Fruit fly (Drosophila melanogaster): ENCODE measurements around the gene CG9662.

Gene CG9662

DNA sequence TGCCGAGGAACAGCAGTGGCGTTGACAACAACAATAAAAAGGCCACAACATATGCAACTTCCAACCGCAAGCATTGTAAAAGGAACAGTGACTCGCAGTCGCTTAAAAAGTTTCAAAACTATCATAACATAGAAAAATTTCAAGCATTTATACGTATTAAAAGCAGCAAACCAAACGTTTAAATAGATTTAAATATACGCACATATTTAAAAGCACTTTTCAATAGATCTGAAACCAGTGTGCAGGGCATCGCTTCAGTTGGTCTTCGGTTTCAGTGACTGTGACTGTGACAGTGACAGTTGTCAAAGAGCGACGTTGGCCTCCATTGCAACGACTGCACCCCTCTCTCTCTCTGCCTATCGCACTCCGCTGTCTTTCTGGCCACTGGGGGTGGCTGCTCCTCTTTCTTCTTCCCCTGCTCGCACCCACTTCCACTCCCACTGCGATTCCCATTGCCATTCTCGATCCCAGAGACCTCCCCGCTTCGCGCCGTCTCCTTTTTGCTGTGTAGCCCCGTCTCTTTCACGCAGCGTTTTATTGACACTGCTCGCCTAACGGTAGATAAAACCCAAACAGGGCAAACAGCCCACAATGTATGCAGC lies 28.3 kb downstream of the CG9662 start:
- TF ChIP-seq toe (GFP tag; optimal IDR thresholded peaks at IDR 0.05) (peak; percentile 29), cic (GFP tag; optimal IDR thresholded peaks at IDR 0.05) (no peak), CG7045 (GFP tag; optimal IDR thresholded peaks at IDR 0.05) (peak; percentile 41), CG12768 (GFP tag; optimal IDR thresholded peaks at IDR 0.05) (peak; percentile 65), CG11617 (GFP tag; optimal IDR thresholded peaks at IDR 0.05) (peak; percentile 45), kay (GFP tag; ENCODE audit: borderline replicate concordance) (peak; percentile 72), ovo (GFP tag; optimal IDR thresholded peaks at IDR 0.05) (peak; percentile 72), pad (GFP tag; optimal IDR thresholded peaks at IDR 0.05) (peak; percentile 11), tj (GFP tag; optimal IDR thresholded peaks at IDR 0.05) (peak; percentile 58), Clk (GFP tag; optimal IDR thresholded peaks at IDR 0.05) (no peak), CG7101 (tag; optimal IDR thresholded peaks at IDR 0.05) (peak; percentile 77), Mnt (GFP tag; optimal IDR thresholded peaks at IDR 0.05) (peak; percentile 13), bab1 (GFP tag; optimal IDR thresholded peaks at IDR 0.05) (no peak), Hr96 (GFP tag; optimal IDR thresholded peaks at IDR 0.05) (peak; percentile 12), CG33017 (tag; optimal IDR thresholded peaks at IDR 0.05) (peak; percentile 80), CG5204 (GFP tag; optimal IDR thresholded peaks at IDR 0.05) (peak; percentile 76), Crg-1 (GFP tag; optimal IDR thresholded peaks at IDR 0.05) (no peak), CG1620 (GFP tag; optimal IDR thresholded peaks at IDR 0.05) (no peak), cnc (optimal IDR thresholded peaks at IDR 0.05) (no peak), CG14711 (tag; optimal IDR thresholded peaks at IDR 0.05) (peak; percentile 64)

DNA sequence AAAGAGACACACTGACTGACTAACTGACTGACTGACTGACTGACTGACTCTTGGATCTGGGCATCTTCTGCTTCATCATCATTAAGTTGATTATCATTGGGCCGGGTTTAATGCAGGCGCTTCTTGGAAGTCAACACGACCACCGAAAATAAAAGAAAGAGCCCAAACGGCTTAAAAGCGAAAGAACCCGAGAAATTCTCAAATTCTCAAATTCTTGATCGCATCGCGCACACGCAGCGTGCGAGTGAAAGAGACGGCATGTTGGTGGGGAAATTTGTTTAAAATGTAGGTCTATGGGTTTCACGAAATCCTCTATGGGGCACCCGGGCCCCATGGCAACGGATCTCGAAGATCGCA lies 30.1 kb downstream of the CG9662 start:
- TF ChIP-seq cic (GFP tag; optimal IDR thresholded peaks at IDR 0.05) (no peak), CG14711 (tag; optimal IDR thresholded peaks at IDR 0.05) (no peak), Mnt (GFP tag; optimal IDR thresholded peaks at IDR 0.05) (no peak), CG7045 (GFP tag; optimal IDR thresholded peaks at IDR 0.05) (no peak), tj (GFP tag; optimal IDR thresholded peaks at IDR 0.05) (no peak), ovo (GFP tag; optimal IDR thresholded peaks at IDR 0.05) (no peak), bab1 (GFP tag; optimal IDR thresholded peaks at IDR 0.05) (no peak), kay (GFP tag; ENCODE audit: borderline replicate concordance) (no peak), cnc (optimal IDR thresholded peaks at IDR 0.05) (no peak), Clk (GFP tag; optimal IDR thresholded peaks at IDR 0.05) (no peak), CG7101 (tag; optimal IDR thresholded peaks at IDR 0.05) (no peak)

DNA sequence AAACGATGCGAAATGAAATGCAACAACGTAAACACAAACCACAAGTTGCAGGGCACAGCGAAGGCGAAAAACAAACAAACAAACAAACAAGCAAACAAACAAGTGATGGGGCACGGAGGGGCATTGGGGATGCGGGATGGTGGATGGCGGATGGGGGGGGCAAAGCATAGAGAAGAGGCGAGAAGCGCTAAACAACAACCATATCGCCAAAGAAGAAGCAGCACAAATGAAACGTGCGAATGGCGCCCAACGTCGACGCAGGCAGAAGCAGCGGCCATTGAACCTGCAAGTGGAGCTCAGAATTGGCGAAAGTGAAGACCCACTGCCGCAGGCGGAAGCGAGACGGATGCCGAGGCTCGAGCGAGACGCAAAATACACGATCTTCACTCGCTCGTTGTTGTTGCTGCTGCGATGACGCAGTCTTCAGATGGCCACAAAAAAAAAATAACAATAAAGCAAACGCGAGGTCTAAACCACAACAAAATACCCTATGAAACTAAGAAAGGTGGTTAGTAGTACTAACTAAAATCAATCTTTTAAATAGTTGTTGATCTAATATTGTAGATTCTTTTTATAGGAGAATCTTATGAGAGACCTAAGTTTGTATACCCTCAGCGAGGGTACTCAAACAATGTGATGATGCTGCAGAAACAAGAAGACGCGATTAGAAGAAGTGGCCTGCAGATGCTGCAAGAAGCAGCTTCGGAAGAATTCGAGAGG lies 30.6 kb downstream of the CG9662 start:
- no peak for TF ChIP-seq bab1 (GFP tag; optimal IDR thresholded peaks at IDR 0.05)
- peak; percentile 66 for TF ChIP-seq tj (GFP tag; optimal IDR thresholded peaks at IDR 0.05)

DNA sequence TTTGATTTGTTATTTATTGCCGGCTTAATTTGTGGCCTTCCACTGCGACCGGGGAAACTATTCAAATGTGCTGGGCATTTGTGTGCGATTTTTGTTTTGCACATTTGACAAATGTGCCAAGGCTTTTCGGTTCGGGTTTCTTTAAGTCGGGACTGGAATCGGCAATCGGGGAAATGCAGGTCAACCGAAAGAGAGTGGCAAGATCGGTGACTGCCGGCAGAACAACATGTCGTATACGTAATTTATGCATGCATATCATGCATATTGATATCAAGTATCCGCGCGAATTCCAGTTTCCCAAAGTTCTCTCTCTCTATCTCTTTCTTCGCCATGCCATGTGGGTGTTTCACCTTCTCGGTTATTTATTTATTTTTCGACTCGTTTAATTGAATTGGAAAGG lies 34.2 kb downstream of the CG9662 start:
- TF ChIP-seq CG1620 (GFP tag; optimal IDR thresholded peaks at IDR 0.05) (no peak), Mnt (GFP tag; optimal IDR thresholded peaks at IDR 0.05) (no peak), CG7101 (tag; optimal IDR thresholded peaks at IDR 0.05) (no peak), cnc (optimal IDR thresholded peaks at IDR 0.05) (no peak), Hr96 (GFP tag; optimal IDR thresholded peaks at IDR 0.05) (no peak), CG5204 (GFP tag; optimal IDR thresholded peaks at IDR 0.05) (no peak), bab1 (GFP tag; optimal IDR thresholded peaks at IDR 0.05) (no peak), CG33017 (tag; optimal IDR thresholded peaks at IDR 0.05) (no peak), pad (GFP tag; optimal IDR thresholded peaks at IDR 0.05) (no peak), CG11617 (GFP tag; optimal IDR thresholded peaks at IDR 0.05) (no peak), kay (GFP tag; ENCODE audit: borderline replicate concordance) (no peak), toe (GFP tag; optimal IDR thresholded peaks at IDR 0.05) (no peak), cic (GFP tag; optimal IDR thresholded peaks at IDR 0.05) (no peak), CG14711 (tag; optimal IDR thresholded peaks at IDR 0.05) (no peak), CG7045 (GFP tag; optimal IDR thresholded peaks at IDR 0.05) (no peak), Crg-1 (GFP tag; optimal IDR thresholded peaks at IDR 0.05) (no peak), ovo (GFP tag; optimal IDR thresholded peaks at IDR 0.05) (no peak), tj (GFP tag; optimal IDR thresholded peaks at IDR 0.05) (no peak)

dm6 chr2L:3341231-3341935 lies 35.2 kb downstream of the CG9662 start:
- no peak for TF ChIP-seq CG11617 (GFP tag; optimal IDR thresholded peaks at IDR 0.05)
- no peak for TF ChIP-seq CG7101 (tag; optimal IDR thresholded peaks at IDR 0.05)
- no peak for TF ChIP-seq cnc (optimal IDR thresholded peaks at IDR 0.05)
- TF ChIP-seq CG5204 (GFP tag; optimal IDR thresholded peaks at IDR 0.05), result no peak
- TF ChIP-seq Crg-1 (GFP tag; optimal IDR thresholded peaks at IDR 0.05), result no peak
- TF ChIP-seq cic (GFP tag; optimal IDR thresholded peaks at IDR 0.05), result no peak
- TF ChIP-seq CG1620 (GFP tag; optimal IDR thresholded peaks at IDR 0.05), result no peak
- TF ChIP-seq tj (GFP tag; optimal IDR thresholded peaks at IDR 0.05), result no peak
- no peak for TF ChIP-seq bab1 (GFP tag; optimal IDR thresholded peaks at IDR 0.05)
- TF ChIP-seq pad (GFP tag; optimal IDR thresholded peaks at IDR 0.05), result no peak
- TF ChIP-seq toe (GFP tag; optimal IDR thresholded peaks at IDR 0.05), result no peak
- no peak for TF ChIP-seq Clk (GFP tag; optimal IDR thresholded peaks at IDR 0.05)

DNA sequence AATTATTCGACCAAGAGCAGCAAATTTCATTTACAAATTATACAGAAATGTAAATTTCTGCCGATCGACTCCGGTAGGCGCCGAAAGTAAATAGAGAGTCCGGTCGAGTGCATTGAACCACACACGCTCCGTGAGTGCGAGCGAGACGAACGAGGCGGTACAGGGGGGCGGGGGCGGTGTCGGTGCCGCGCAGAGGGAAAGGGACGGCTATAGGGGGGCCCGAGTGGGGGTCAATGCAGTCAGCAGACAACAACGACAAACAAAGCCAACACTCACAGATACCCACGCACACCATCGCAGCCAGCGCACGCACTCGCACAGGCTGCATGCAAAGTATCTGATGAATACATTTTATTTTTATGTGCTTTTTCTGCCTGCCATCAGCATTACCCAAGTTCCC lies 37.1 kb downstream of the CG9662 start:
- TF ChIP-seq tj (GFP tag; optimal IDR thresholded peaks at IDR 0.05) (no peak), CG5204 (GFP tag; optimal IDR thresholded peaks at IDR 0.05) (no peak), ovo (GFP tag; optimal IDR thresholded peaks at IDR 0.05) (no peak), Crg-1 (GFP tag; optimal IDR thresholded peaks at IDR 0.05) (no peak), cic (GFP tag; optimal IDR thresholded peaks at IDR 0.05) (no peak), CG12768 (GFP tag; optimal IDR thresholded peaks at IDR 0.05) (no peak), CG7045 (GFP tag; optimal IDR thresholded peaks at IDR 0.05) (no peak), kay (GFP tag; ENCODE audit: borderline replicate concordance) (no peak), bab1 (GFP tag; optimal IDR thresholded peaks at IDR 0.05) (no peak), CG33017 (tag; optimal IDR thresholded peaks at IDR 0.05) (no peak), CG7101 (tag; optimal IDR thresholded peaks at IDR 0.05) (no peak), pad (GFP tag; optimal IDR thresholded peaks at IDR 0.05) (no peak), Clk (GFP tag; optimal IDR thresholded peaks at IDR 0.05) (no peak), cnc (optimal IDR thresholded peaks at IDR 0.05) (no peak), CG14711 (tag; optimal IDR thresholded peaks at IDR 0.05) (no peak), CG11617 (GFP tag; optimal IDR thresholded peaks at IDR 0.05) (no peak)

Data from whole organism, adult.